Fruit fly (Drosophila melanogaster): ENCODE results near the gene Spn28F.

Gene Spn28F

DNA sequence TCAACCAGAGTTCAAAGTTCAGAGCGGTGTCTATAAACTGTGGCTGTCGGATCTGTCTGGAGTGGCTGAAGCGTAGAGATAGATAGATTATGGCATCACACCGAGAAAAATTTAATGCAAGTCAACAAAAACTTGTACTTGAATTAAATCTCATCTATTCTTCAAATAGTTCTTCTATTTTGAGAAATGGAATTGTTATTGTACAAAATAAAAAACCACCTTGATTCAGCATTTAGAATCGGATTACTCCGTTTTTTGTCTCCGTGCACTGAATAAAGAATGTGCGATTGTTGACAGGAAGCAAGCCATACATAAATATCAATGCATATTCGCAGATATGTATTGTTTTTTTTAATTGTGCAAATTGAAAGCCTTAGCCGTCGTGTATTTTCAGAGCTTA lies 12.0 kb downstream of the Spn28F start (continued):
- TF ChIP-seq p53 (GFP tag; optimal IDR thresholded peaks at IDR 0.05) (no peak), CG1602 (GFP tag; optimal IDR thresholded peaks at IDR 0.05) (peak; percentile 31), pnt (GFP tag; optimal IDR thresholded peaks at IDR 0.05) (peak; percentile 14), CG2202 (tag; optimal IDR thresholded peaks at IDR 0.05) (no peak), Side (GFP tag; optimal IDR thresholded peaks at IDR 0.05) (no peak), Lpt (GFP tag; optimal IDR thresholded peaks at IDR 0.05) (no peak), CG11560 (tag; IDR thresholded peaks at IDR 0.05) (no peak), ken (GFP tag; IDR thresholded peaks at IDR 0.05) (no peak), CG10147 (GFP tag; optimal IDR thresholded peaks at IDR 0.05) (no peak), rib (GFP tag; IDR thresholded peaks at IDR 0.05) (no peak), hbn (GFP tag; IDR thresholded peaks at IDR 0.05; ENCODE audit: partially characterized antibody) (no peak)

- TF ChIP-seq dan (GFP tag; IDR thresholded peaks at IDR 0.05) (no peak), HLHmδ (GFP tag; optimal IDR thresholded peaks at IDR 0.05) (no peak), CG17385 (GFP tag; optimal IDR thresholded peaks at IDR 0.05) (no peak), CG7357 (GFP tag; IDR thresholded peaks at IDR 0.05) (no peak), CG34376 (GFP tag; optimal IDR thresholded peaks at IDR 0.05) (no peak), CHES-1-like (GFP tag; optimal IDR thresholded peaks at IDR 0.05) (no peak), Dref (GFP tag; IDR thresholded peaks at IDR 0.05) (no peak), Dbx (GFP tag; IDR thresholded peaks at IDR 0.05) (no peak), CG1602 (GFP tag; optimal IDR thresholded peaks at IDR 0.05) (no peak), fru (optimal IDR thresholded peaks at IDR 0.05) (no peak), ci (GFP tag; IDR thresholded peaks at IDR 0.05) (0 out of 3 replicates have a peak, but pooled peaks have one; percentile 25), zf30C (GFP tag; optimal IDR thresholded peaks at IDR 0.05) (no peak), gcm2 (GFP tag; optimal IDR thresholded peaks at IDR 0.05) (no peak), Tbp (GFP tag; optimal IDR thresholded peaks at IDR 0.05) (no peak), Rfx (GFP tag; IDR thresholded peaks at IDR 0.05) (0 out of 2 replicates have a peak, but pooled peaks have one; percentile 6), sug (tag; optimal IDR thresholded peaks at IDR 0.05) (no peak), CG32532 (GFP tag; IDR thresholded peaks at IDR 0.05) (peak; percentile 26; the same call in 1 of the 2 replicates), CG8478 (optimal IDR thresholded peaks at IDR 0.05) (no peak), crol (GFP tag; IDR thresholded peaks at IDR 0.05) (no peak), Lim3 (GFP tag; IDR thresholded peaks at IDR 0.05) (no peak), Nf-YA (GFP tag; IDR thresholded peaks at IDR 0.05) (0 out of 2 replicates have a peak, but pooled peaks have one; percentile 15), unc-4 (GFP tag; IDR thresholded peaks at IDR 0.05; ENCODE audit: partially characterized antibody) (no peak), Ravus (GFP tag; IDR thresholded peaks at IDR 0.05) (no peak), CG33213 (GFP tag; optimal IDR thresholded peaks at IDR 0.05) (no peak), CG4707 (GFP tag; optimal IDR thresholded peaks at IDR 0.05) (no peak), bab2 (GFP tag; optimal IDR thresholded peaks at IDR 0.05) (peak; percentile 50), bsh (GFP tag; optimal IDR thresholded peaks at IDR 0.05) (peak in 1 of 2 experiments; percentile 37), cg (GFP tag; optimal IDR thresholded peaks at IDR 0.05) (no peak), Lhr (GFP tag; optimal IDR thresholded peaks at IDR 0.05) (no peak), seq (GFP tag; IDR thresholded peaks at IDR 0.05) (no peak), zfh1 (GFP tag; IDR thresholded peaks at IDR 0.05) (peak; percentile 51; the same call in 2 of the 3 replicates), CG15011 (GFP tag; optimal IDR thresholded peaks at IDR 0.05) (no peak), Med (GFP tag) (peak; percentile 69), pzg (GFP tag; optimal IDR thresholded peaks at IDR 0.05) (no peak), sens (GFP tag) (peak; percentile 47), CG14441 (GFP tag; IDR thresholded peaks at IDR 0.05) (no peak), Awh (GFP tag; IDR thresholded peaks at IDR 0.05) (0 out of 2 replicates have a peak, but pooled peaks have one; percentile 23), NK7.1 (GFP tag; optimal IDR thresholded peaks at IDR 0.05) (no peak), abd-A (tag; optimal IDR thresholded peaks at IDR 0.05) (no peak), CG32767 (GFP tag; IDR thresholded peaks at IDR 0.05) (no peak), lmd (GFP tag; IDR thresholded peaks at IDR 0.05) (no peak), tio (GFP tag; optimal IDR thresholded peaks at IDR 0.05) (no peak), sob (GFP tag; IDR thresholded peaks at IDR 0.05) (no peak)
Measured at dm6 chr2L:8229134-8229533, 12.5 kb downstream of the Spn28F start.
